Worm (Caenorhabditis elegans) whole organism, young adult: ENCODE measurements around the gene fbxb-16.

ENCODE experiments used
- F10E7.11 ChIP-seq: sonication (generic microtip); optimal IDR thresholded peaks from 2 replicates; lab custom pipeline; 2017; ENCODE audit warnings: mild to moderate bottlenecking, missing genetic modification characterization, moderate library complexity, missing compliant biosample characterization
- F22D6.2 ChIP-seq: sonication (generic microtip); optimal IDR thresholded peaks from 2 replicates; lab custom pipeline; 2016; ENCODE audit warnings: mild to moderate bottlenecking, missing genetic modification characterization, missing compliant biosample characterization
- F57A8.1 ChIP-seq: fragments of 200-800 bp; sonication (Bioruptor generic); optimal IDR thresholded peaks from 2 replicates; lab custom pipeline; 2018; ENCODE audit warnings: mild to moderate bottlenecking, missing genetic modification characterization, moderate library complexity, missing compliant biosample characterization
- Y53F4B.3 ChIP-seq: fragments of 200-800 bp; sonication (Bioruptor generic); IDR thresholded peaks from 2 replicates; pipeline ENCODE4 v1.3.6; 2022; ENCODE audit warnings: missing genetic modification reagents, missing genetic modification characterization, missing compliant biosample characterization
- ccch-3 ChIP-seq: fragments of 200-800 bp; sonication (Bioruptor generic); optimal IDR thresholded peaks from 2 replicates; lab custom pipeline; 2018; ENCODE audit warnings: mild to moderate bottlenecking, missing genetic modification characterization, missing compliant biosample characterization
- hlh-26 ChIP-seq: fragments of 200-800 bp; sonication (Bioruptor generic); conservative IDR thresholded peaks from 2 replicates; pipeline ENCODE4 v1.3.6; 2022; ENCODE audit warnings: missing genetic modification reagents, missing genetic modification characterization, missing compliant biosample characterization
- let-526 ChIP-seq: fragments of 200-800 bp; sonication (Bioruptor generic); IDR thresholded peaks from 2 replicates; pipeline ENCODE4 v1.3.6; 2022; ENCODE audit warnings: missing genetic modification reagents, missing genetic modification characterization, missing compliant biosample characterization
- nhr-90 ChIP-seq: sonication (generic microtip); optimal IDR thresholded peaks from 2 replicates; lab custom pipeline; 2016; ENCODE audit warnings: missing genotype, mild to moderate bottlenecking, missing genetic modification characterization, missing compliant biosample characterization
- pbrm-1 ChIP-seq: fragments of 200-800 bp; sonication (Bioruptor generic); IDR thresholded peaks from 2 replicates; pipeline ENCODE4 v1.3.6; 2022; ENCODE audit warnings: missing genetic modification reagents, missing genetic modification characterization, missing compliant biosample characterization
- sdz-38 ChIP-seq: sonication (generic microtip); optimal IDR thresholded peaks from 2 replicates; lab custom pipeline; 2016; ENCODE audit warnings: missing genotype, missing genetic modification characterization, missing compliant biosample characterization
- snpc-1.1 ChIP-seq: sonication (generic microtip); optimal IDR thresholded peaks from 2 replicates; lab custom pipeline; 2017; ENCODE audit warnings: missing genetic modification characterization, mild to moderate bottlenecking, missing compliant biosample characterization, antibody characterized with exemption, moderate library complexity, missing genotype, missing genetic modification reagents; ENCODE audit not compliant: insufficient read depth
- unc-130 ChIP-seq: sonication (generic microtip); optimal IDR thresholded peaks from 2 replicates; lab custom pipeline; 2016; ENCODE audit warnings: missing genetic modification reagents, missing genetic modification characterization, missing compliant biosample characterization
- zim-3 ChIP-seq: sonication (generic microtip); optimal IDR thresholded peaks from 2 replicates; lab custom pipeline; 2017; ENCODE audit warnings: mild to moderate bottlenecking, missing genetic modification characterization, moderate library complexity, missing compliant biosample characterization
- ztf-6 ChIP-seq: fragments of 200-800 bp; sonication (Bioruptor generic); IDR thresholded peaks from 2 replicates; pipeline ENCODE4 v1.3.6; 2022; ENCODE audit warnings: missing genetic modification reagents, missing genetic modification characterization, missing compliant biosample characterization

DNA sequence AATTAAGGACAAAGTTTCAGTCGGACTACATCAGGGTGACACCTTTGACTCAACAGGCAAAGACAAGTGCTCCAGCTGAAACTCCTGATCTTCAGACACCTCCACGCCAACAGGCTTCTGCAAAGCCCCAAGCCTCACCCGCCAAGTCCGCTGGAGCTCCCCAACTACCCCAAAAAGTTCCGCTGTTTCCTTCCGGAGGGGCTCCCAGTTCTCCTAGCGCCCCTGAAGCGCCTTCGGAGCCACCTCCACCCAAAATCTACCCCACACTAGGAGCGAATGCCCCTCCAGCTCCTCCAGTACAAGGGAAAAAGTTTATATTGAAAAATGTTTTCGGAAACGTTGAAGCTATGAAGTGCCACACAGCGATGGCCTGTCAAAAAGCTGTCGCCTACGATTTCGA is 48.7 kb downstream of the fbxb-16 start:
- TF ChIP-seq snpc-1.1 (tag; lab: Kevin White, UChicago): no peak
- no peak for TF ChIP-seq ztf-6 (GFP tag; lab: Robert Waterston, UW)
- TF ChIP-seq Y53F4B.3 (GFP tag; lab: Robert Waterston, UW): no peak
- no peak for TF ChIP-seq let-526 (GFP tag; lab: Robert Waterston, UW)
- TF ChIP-seq F22D6.2 (tag; lab: Kevin White, UChicago): no peak
- TF ChIP-seq ccch-3 (GFP tag; lab: Kevin White, UChicago): no peak
- no peak for TF ChIP-seq unc-130 (GFP tag; lab: Kevin White, UChicago)
- TF ChIP-seq sdz-38: no peak
- no peak for TF ChIP-seq hlh-26
- no peak for TF ChIP-seq F57A8.1
- TF ChIP-seq pbrm-1 (GFP tag; lab: Robert Waterston, UW): no peak
- no peak for TF ChIP-seq nhr-90 (tag; lab: Kevin White, UChicago)
- TF ChIP-seq F10E7.11 (tag; lab: Kevin White, UChicago): no peak
- no peak for TF ChIP-seq zim-3 (tag; lab: Kevin White, UChicago)
